Worm (Caenorhabditis elegans) whole organism, L4 larva: ENCODE results near the gene T26A8.3.

Experiments
- ZK546.5 ChIP-seq, 2 experiments: sonication (generic microtip); optimal IDR thresholded peaks; 2 replicates each; lab custom pipeline; 2017; ENCODE audit warnings: missing biosample characterization in 2 of 2, missing genetic modification characterization in 2 of 2
- ama-1 ChIP-seq: fragments of 150-350 bp; optimal IDR thresholded peaks from 2 replicates; lab custom pipeline; 2014; ENCODE audit warnings: inconsistent platforms, mixed read lengths
- arid-1 ChIP-seq: fragments of 200-800 bp; sonication (Bioruptor generic); conservative IDR thresholded peaks from 2 replicates; pipeline ENCODE4 v1.3.6; 2022; ENCODE audit warnings: missing genetic modification reagents, missing genetic modification characterization, missing compliant biosample characterization
- ceh-20 ChIP-seq: fragments of 200-800 bp; sonication (Bioruptor generic); IDR thresholded peaks from 2 replicates; pipeline ENCODE4 v1.3.6; 2022; ENCODE audit warnings: missing genetic modification reagents, missing genetic modification characterization, missing compliant biosample characterization
- gei-8 ChIP-seq: fragments of 200-800 bp; sonication (Bioruptor generic); optimal IDR thresholded peaks from 2 replicates; lab custom pipeline; 2018; ENCODE audit warnings: mild to moderate bottlenecking, missing genetic modification characterization, missing compliant biosample characterization
- hlh-11 ChIP-seq: fragments of 200-800 bp; sonication (Bioruptor generic); optimal IDR thresholded peaks from 2 replicates; lab custom pipeline; 2018; ENCODE audit warnings: mild to moderate bottlenecking, missing genetic modification characterization, missing compliant biosample characterization
- nhr-11 ChIP-seq: fragments of 150-350 bp; optimal IDR thresholded peaks from 2 replicates; lab custom pipeline; 2014; ENCODE audit warnings: missing biosample characterization, missing genetic modification characterization
- nhr-6 ChIP-seq: fragments of 150-350 bp; optimal IDR thresholded peaks from 2 replicates; lab custom pipeline; 2014; ENCODE audit warnings: missing biosample characterization, missing genetic modification characterization
- nhr-77 ChIP-seq: fragments of 150-350 bp; optimal IDR thresholded peaks from 2 replicates; lab custom pipeline; 2014; ENCODE audit warnings: missing biosample characterization, missing genetic modification characterization
- pqm-1 ChIP-seq: sonication (generic microtip); optimal IDR thresholded peaks from 2 replicates; lab custom pipeline; 2017; ENCODE audit warnings: missing biosample characterization, missing genetic modification characterization
- snpc-4 ChIP-seq: fragments of 150-350 bp; optimal IDR thresholded peaks from 2 replicates; lab custom pipeline; 2014; ENCODE audit warnings: missing biosample characterization, missing genetic modification characterization
- unc-39 ChIP-seq: sonication (generic microtip); optimal IDR thresholded peaks from 2 replicates; lab custom pipeline; 2017; ENCODE audit warnings: missing biosample characterization, missing genetic modification characterization
- ztf-11 ChIP-seq: fragments of 150-350 bp; optimal IDR thresholded peaks from 2 replicates; lab custom pipeline; 2014; ENCODE audit warnings: missing biosample characterization, missing genetic modification characterization

DNA sequence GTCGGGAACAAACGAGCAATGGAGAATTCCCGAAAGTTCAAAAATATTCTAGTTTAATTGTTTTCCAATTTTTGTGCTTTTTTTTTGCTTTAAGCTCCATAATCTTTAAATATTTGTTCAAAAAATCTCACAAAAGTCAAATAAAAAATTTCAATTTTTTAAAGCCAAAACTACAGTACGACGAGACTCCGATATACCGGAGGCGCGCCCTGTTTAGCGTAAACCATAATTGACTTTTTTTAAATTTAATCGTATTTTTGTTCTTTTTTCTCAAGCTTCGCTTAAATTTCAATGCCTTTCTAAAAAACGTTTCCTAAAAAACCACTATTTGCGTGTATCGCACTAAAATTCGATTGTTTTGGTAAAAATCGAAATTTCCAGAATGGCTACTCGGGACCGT lies 30.5 kb upstream of the T26A8.3 start, which contains the start of gene syx-4:
- no peak for TF ChIP-seq ama-1
- TF ChIP-seq arid-1: no peak
- no peak for TF ChIP-seq nhr-77 (tag; lab: Kevin White, UChicago)
- no peak for TF ChIP-seq hlh-11 (tag; lab: Kevin White, UChicago)
- no peak for TF ChIP-seq gei-8 (GFP tag; lab: Kevin White, UChicago)
- TF ChIP-seq snpc-4: no peak
- TF ChIP-seq pqm-1: no peak
- no peak for TF ChIP-seq nhr-6 (tag; lab: Kevin White, UChicago)
- no peak for TF ChIP-seq ZK546.5 (tag; optimal IDR thresholded peaks at IDR 0.05; lab: Kevin White, UChicago)
- TF ChIP-seq nhr-11 (tag; lab: Kevin White, UChicago): no peak
- no peak for TF ChIP-seq ztf-11 (tag; lab: Kevin White, UChicago)
- no peak for TF ChIP-seq ceh-20 (GFP tag; lab: Robert Waterston, UW)
- no peak for TF ChIP-seq unc-39
